Worm (Caenorhabditis elegans): ENCODE measurements around the gene apn-1.

The apn-1 gene

DNA sequence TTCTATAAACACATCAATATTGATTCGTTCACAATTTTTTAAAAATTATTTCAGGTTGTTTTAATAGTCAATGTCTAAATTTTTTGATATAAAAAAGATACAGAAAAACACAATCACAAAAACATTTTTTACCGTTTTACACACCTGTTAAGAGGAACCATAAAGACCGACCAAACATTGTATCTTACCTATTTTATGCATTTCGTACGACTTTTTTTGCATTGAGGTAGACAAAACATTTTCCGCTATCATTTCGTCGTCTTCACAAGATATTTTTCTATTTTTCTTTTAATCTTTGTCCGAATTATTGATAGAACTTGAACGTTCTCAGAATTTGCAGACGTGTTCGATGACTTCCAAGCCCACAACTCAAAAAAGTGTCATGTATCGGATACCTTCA is 39.0 kb upstream of the apn-1 start, which contains the start of gene glna-2:
glna-2 (plus strand) TSS at position 301 of the 400 bp plus-strand sequence.
- TF ChIP-seq unc-39 (tag; optimal IDR thresholded peaks at IDR 0.05), result no peak
- no peak for TF ChIP-seq nhr-237 (tag; optimal IDR thresholded peaks at IDR 0.05)
- TF ChIP-seq ceh-83 (GFP tag; optimal IDR thresholded peaks at IDR 0.05), result no peak
- TF ChIP-seq zip-8 (tag; optimal IDR thresholded peaks at IDR 0.05), result no peak
- no peak for TF ChIP-seq ztf-11 (tag; optimal IDR thresholded peaks at IDR 0.05)

DNA sequence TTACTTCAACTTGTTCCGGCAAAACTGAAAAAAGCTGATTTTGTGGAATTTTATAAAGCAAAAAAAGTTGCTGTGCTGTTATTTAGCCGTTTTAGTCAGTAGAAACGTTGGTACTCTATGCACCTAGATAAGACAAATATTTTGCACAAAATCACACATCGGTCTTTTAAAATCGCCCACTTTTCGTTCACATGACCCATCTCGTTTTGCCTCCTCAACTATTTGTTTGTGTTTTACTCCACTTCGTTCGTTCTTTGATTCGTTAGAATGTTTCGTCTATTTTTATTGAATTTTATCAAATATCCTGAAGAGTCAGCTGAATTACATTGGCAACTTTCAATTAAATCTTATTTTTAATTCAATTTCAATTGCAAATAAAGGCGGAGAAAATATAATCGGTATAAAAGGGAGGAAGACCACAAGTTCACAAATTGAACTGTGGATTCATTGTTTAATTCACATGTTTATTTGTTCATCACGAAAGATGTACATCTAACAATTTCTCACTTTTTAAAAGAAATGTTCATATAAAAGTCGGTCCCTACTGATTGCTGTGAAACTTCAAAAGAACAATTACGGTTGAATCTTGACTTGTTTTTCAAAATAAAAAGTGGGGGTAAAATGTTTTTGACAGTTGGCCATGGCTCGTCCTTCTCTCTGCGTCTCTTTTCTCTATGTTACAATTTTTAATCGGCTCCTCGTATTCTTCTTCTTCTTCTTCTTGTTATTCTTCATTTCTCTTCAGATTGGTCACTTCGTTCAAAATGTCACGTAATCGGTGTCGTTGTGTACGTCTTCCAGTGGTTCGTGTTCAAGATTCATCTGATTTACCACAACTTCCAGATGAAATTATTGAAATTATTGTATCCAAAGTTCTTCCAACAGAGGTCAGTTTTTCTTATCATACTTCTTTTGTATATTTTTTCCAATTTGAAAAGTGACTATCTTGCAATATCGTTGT is 35.0 kb upstream of the apn-1 start, which contains the start of gene DH11.2:
DH11.2 (plus strand) TSS at position 746 of the 961 bp plus-strand sequence.
- no peak for TF ChIP-seq nhr-28 (tag; optimal IDR thresholded peaks at IDR 0.05)
- TF ChIP-seq pha-4 (tag; optimal IDR thresholded peaks at IDR 0.05), result no peak
- TF ChIP-seq snpc-4 (tag; optimal IDR thresholded peaks at IDR 0.05), result no peak
- peak; percentile 26 for TF ChIP-seq hlh-1 (tag; optimal IDR thresholded peaks at IDR 0.05)
- no peak for TF ChIP-seq M03D4.4 (tag; optimal IDR thresholded peaks at IDR 0.05)
- no peak for TF ChIP-seq ceh-39 (tag; optimal IDR thresholded peaks at IDR 0.05)
- TF ChIP-seq cnd-1 (tag; optimal IDR thresholded peaks at IDR 0.05), result no peak
- no peak for TF ChIP-seq nhr-2 (tag; optimal IDR thresholded peaks at IDR 0.05)

ce11 chrII:8015483-8015938 is 31.9 kb upstream of the apn-1 start:
- no peak for TF ChIP-seq ceh-83 (GFP tag; optimal IDR thresholded peaks at IDR 0.05)
- TF ChIP-seq hlh-1 (tag; optimal IDR thresholded peaks at IDR 0.05), result peak; percentile 53
- no peak for TF ChIP-seq nhr-237 (tag; optimal IDR thresholded peaks at IDR 0.05)
- peak; percentile 2 for TF ChIP-seq ces-1 (GFP tag; optimal IDR thresholded peaks at IDR 0.05)
- peak; percentile 58 for TF ChIP-seq lsy-2 (tag; optimal IDR thresholded peaks at IDR 0.05)
- TF ChIP-seq elt-1 (tag; optimal IDR thresholded peaks at IDR 0.05; ENCODE audit: borderline replicate concordance, insufficient read depth), result no peak

DNA sequence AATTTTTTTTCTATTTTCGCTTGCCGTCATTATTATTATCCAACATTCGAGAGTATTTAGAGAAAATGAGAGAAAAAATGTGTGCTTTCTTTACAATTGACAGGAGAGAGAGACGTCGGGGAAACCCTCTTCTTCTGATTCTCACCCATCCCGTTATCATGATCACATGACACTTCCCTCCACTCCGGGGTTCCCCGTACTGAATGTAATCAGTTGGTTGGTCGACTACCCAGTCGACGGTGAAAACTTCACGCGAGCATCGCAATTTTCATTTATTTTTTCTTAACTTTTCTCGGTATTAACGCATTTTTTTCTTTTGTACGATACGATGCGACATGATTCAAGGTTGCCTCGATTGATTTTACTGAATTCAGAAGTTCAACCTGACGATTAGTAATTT is 31.2 kb upstream of the apn-1 start:
- TF ChIP-seq cnd-1 (tag; optimal IDR thresholded peaks at IDR 0.05) (no peak), zip-8 (tag; optimal IDR thresholded peaks at IDR 0.05) (no peak), sem-2 (GFP tag; optimal IDR thresholded peaks at IDR 0.05) (no peak), snpc-4 (tag; optimal IDR thresholded peaks at IDR 0.05) (no peak), bed-3 (GFP tag; optimal IDR thresholded peaks at IDR 0.05) (no peak), ceh-43 (GFP tag; optimal IDR thresholded peaks at IDR 0.05) (no peak), blmp-1 (tag; optimal IDR thresholded peaks at IDR 0.05) (no peak), nhr-237 (tag; optimal IDR thresholded peaks at IDR 0.05) (no peak), elt-1 (tag; optimal IDR thresholded peaks at IDR 0.05; ENCODE audit: borderline replicate concordance, insufficient read depth) (no peak), unc-39 (tag; optimal IDR thresholded peaks at IDR 0.05) (no peak), tbx-8 (GFP tag; optimal IDR thresholded peaks at IDR 0.05) (no peak), elt-3 (tag; optimal IDR thresholded peaks at IDR 0.05) (no peak), ceh-83 (GFP tag; optimal IDR thresholded peaks at IDR 0.05) (no peak), ztf-11 (tag; optimal IDR thresholded peaks at IDR 0.05) (no peak), unc-62 (GFP tag; optimal IDR thresholded peaks at IDR 0.05) (no peak), nhr-12 (tag; optimal IDR thresholded peaks at IDR 0.05) (no peak)

ce11 chrII:8016761-8017160 is 30.6 kb upstream of the apn-1 start:
- peak; percentile 2 for TF ChIP-seq zip-8 (tag; optimal IDR thresholded peaks at IDR 0.05)
- no peak for TF ChIP-seq nhr-2 (tag; optimal IDR thresholded peaks at IDR 0.05)

- no peak for TF ChIP-seq lsy-2 (tag; optimal IDR thresholded peaks at IDR 0.05)
- no peak for TF ChIP-seq hlh-1 (tag; optimal IDR thresholded peaks at IDR 0.05)
These were observed 30.0 kb upstream of the apn-1 start, which contains the start of gene zyg-11 for ce11 chrII:8017380-8017779. TSS of gene zyg-11 (plus strand) at chrII:8017680.

ce11 chrII:8020580-8021044 is 26.8 kb upstream of the apn-1 start:
- no peak for TF ChIP-seq flh-1 (GFP tag; optimal IDR thresholded peaks at IDR 0.05)
- no peak for TF ChIP-seq tbx-8 (GFP tag; optimal IDR thresholded peaks at IDR 0.05)
- no peak for TF ChIP-seq lsy-2 (tag; optimal IDR thresholded peaks at IDR 0.05)
- no peak for TF ChIP-seq nhr-2 (tag; optimal IDR thresholded peaks at IDR 0.05)
- no peak for TF ChIP-seq zip-8 (tag; optimal IDR thresholded peaks at IDR 0.05)

All from whole organism, mixed stage, embryonic.